Worm (Caenorhabditis elegans): ENCODE results near the gene sqv-7.
"Not testable (repeated sequence)": the region's sequence is repeated elsewhere in the genome, so short reads cannot be mapped to it uniquely, and the experiment has no call there.

Gene sqv-7

DNA sequence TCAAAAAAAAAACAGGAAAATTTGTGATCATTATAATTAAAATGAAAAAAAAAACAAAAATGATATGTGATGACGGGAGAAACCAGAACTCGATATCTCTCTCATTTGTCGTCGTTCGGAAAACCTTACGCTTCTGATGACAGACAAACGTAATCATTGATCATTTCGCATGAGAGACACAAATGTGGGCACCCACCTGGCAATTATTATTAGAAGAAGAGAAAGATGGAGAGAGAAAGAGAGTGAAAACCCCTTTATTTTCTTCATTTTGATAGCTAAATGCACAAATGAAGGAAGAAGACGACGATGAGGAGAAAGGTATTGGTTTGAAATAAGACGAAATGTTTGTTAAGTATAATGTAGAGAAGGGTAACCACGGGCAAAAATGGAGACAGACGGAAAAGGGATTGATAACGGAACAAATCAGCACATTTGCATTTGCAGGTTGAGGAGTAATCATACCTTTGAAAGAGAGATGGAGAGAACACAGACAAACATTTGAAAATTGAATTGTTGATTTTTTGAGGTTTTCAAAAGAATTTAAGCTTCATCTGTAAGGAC is 18.7 kb upstream of the sqv-7 start:
- TF ChIP-seq W03F9.2 (tag; optimal IDR thresholded peaks at IDR 0.05), result no peak
- no peak for TF ChIP-seq dao-5 (tag; optimal IDR thresholded peaks at IDR 0.05)
- TF ChIP-seq him-1 (tag; optimal IDR thresholded peaks at IDR 0.05), result no peak

DNA sequence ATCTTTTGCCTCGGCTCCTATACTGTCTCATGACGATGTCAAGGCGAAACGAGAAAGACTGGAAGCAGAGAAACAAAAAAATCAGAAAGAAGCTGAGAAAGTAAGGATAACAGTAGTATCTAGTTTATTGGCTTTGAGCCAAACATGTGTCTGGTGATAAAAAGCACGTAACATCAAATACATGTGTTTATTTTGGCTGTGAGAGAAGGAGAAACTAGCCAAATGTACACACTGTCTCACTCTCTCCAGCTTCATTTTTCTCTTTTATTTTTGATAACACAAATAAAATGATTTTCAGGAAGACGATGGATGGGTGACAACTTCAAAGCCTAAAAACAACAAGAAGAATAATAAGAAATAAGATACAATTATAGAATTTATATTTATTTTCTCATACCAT is 17.0 kb upstream of the sqv-7 start:
- TF ChIP-seq him-1 (tag; optimal IDR thresholded peaks at IDR 0.05) (no peak), W03F9.2 (tag; optimal IDR thresholded peaks at IDR 0.05) (no peak), dao-5 (tag; optimal IDR thresholded peaks at IDR 0.05) (no peak)

DNA sequence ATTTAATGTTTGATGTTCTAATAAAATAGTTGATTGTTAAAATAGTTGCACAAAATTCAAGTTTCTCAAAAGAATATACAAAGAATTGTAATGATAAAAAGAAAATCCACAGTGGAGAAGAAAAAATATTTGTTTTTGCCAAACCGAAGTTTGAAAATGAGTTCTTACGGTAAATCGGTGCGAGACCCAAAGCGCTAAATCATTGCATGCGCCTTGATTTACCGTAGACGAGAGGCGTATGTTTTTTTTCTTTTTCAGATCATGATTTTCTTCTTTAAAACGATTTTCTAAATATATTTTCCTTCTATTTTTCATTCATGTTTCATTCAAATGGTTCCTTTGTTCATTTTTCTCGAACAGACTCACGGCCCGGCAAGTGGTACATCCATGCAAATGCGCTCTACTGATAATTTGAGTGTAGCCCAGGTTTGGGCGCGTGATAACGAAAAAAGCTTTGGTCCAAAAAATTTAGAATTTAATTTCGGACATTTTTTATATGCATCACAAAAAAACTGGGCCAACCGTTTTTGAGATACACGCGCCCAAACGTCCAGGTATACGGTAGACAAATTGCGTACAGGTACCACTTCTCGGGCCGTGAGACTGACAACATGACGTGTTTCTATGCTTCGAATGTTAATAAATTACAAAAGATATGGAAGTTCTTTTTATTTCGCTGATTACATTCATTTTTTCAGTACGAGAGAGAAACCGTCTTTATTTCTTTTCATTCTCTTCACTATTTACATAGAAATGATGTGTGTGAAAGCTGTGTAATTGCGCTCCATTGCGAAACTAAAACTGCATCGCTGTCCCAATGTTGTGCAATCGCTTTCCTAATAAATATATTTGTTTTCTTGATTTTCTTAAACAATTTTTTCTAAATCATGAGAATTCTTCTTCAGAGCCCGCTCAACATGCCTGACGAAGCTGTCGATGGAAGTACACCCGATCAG is 12.7 kb upstream of the sqv-7 start, which contains the start of gene znf-598:
Gene znf-598 (plus strand): TSS at position 906 of the 956 bp plus-strand sequence.
- TF ChIP-seq him-1 (tag; optimal IDR thresholded peaks at IDR 0.05) (no peak), W03F9.2 (tag; optimal IDR thresholded peaks at IDR 0.05) (peak; percentile 28), dao-5 (tag; optimal IDR thresholded peaks at IDR 0.05) (no peak)

DNA sequence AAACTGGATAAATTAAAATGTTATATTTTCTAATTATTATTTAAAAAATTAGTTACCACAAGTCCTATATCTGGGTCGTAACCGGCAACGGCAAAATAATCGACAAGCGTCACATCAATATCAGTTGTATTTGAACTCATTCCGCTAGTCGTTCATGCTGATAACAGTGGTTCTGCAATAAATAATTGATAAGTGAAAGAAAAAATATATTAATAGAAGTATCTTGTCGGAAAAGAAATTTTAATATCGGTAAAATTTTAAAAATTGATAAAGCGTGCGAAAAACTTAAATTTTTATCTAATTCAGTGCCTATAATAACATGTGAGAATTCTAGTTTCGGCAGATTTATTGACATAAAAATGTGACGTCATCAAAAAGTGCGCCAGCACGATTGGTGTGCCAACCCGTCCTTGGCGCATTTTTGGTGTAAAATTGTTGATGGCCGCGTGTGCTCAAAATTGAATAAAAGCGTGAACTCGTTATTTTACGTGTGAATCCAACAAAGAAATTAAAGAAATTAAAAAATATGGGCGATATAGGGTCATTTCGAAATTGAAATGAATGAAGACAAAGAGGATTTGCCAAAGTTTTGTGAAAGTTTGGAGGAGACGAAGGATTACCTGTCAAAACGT is 10.0 kb upstream of the sqv-7 start, which contains the start of the genes lst-6 and lst-5:
Gene lst-6 (minus strand): TSS at position 140 of the 632 bp plus-strand sequence.
Gene lst-5 (plus strand): TSS at position 544 of the 632 bp plus-strand sequence.
- TF ChIP-seq dao-5 (tag; optimal IDR thresholded peaks at IDR 0.05), result no peak
- no peak for TF ChIP-seq W03F9.2 (tag; optimal IDR thresholded peaks at IDR 0.05)
- TF ChIP-seq him-1 (tag; optimal IDR thresholded peaks at IDR 0.05), result no peak

DNA sequence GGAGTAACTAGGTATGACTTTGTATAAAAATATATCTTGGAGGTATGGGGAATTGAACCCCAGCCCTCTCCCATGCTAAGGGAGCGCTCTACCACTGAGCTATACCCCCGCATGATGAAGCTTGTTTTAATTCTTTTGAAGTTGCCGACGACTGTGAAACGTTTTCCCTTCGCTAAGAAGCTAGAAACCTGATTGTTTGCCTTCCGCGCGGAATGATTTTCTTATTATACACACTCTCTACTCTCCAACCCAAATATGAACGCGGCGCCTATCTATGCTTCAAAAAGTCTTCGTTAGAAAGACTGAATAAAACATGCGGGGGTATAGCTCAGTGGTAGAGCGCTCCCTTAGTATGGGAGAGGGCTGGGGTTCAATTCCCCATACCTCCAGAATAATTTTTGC is 9.5 kb downstream of the sqv-7 start:
- TF ChIP-seq him-1 (tag; optimal IDR thresholded peaks at IDR 0.05) (no peak), W03F9.2 (tag; optimal IDR thresholded peaks at IDR 0.05) (no peak), dao-5 (tag; optimal IDR thresholded peaks at IDR 0.05) (no peak)

DNA sequence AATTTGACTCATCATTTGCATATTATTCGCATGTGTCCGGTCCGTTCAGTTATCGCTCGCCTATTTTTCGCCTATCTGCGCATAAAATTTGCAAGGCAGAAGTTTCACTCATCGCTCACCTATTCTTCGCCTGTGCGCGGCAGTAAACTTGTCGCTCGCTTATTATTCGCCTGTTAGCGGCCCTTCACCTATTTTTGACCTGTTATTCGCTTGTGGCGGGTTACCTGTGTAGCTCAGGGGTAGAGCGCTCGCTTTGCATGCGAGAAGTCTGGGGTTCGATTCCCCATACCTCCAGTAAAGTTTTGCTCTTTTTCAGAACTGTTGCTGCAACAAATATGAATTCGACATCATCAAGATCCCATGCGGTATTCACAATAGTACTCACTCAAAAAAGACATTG is 11.1 kb downstream of the sqv-7 start:
- peak; percentile 56 for TF ChIP-seq dao-5 (tag; optimal IDR thresholded peaks at IDR 0.05)

DNA sequence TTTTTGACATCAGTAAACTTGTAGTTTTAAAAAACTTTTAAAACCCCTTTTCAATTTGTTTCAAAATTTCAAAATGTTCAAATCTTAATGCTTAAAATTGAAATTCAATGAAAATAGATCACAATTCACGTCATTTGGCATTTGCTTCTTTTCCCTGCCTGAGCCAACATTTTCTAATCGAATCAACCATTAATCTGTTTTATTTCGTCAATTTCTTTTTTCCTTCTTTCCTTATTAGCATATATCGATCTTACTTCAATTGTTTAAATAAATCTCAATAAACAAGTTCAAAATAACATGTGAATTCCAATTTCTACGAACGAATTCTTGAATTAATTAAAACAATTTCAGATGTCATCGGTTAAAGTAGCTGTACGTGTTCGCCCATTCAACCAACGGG is 16.9 kb downstream of the sqv-7 start:
- TF ChIP-seq dao-5 (tag; optimal IDR thresholded peaks at IDR 0.05) (no peak), him-1 (tag; optimal IDR thresholded peaks at IDR 0.05) (no peak), W03F9.2 (tag; optimal IDR thresholded peaks at IDR 0.05) (no peak)

DNA sequence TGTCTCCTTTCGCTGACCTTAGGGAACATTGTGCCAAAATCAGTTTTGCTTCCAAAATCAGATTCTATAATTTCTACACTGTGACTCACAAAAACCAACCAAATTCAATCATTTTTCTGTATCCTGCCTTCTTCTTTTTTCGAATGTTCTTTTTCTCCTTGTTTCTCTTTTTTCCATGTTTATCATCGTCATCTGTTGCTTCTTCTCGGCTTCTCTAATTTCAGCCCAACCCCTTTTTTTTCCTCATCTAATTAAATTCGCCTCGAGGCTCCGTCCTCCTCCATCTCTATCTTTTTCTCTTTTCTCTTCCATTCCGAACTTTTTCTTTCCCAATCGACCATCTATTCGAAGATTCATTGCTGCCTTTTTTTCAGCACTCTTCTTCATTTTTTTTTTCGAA is 17.8 kb downstream of the sqv-7 start, which contains the start of gene unc-104:
Gene unc-104 (plus strand): TSS at position 311 of the 400 bp plus-strand sequence.
- TF ChIP-seq W03F9.2 (tag; optimal IDR thresholded peaks at IDR 0.05) (no peak), dao-5 (tag; optimal IDR thresholded peaks at IDR 0.05) (no peak), him-1 (tag; optimal IDR thresholded peaks at IDR 0.05) (no peak)

DNA sequence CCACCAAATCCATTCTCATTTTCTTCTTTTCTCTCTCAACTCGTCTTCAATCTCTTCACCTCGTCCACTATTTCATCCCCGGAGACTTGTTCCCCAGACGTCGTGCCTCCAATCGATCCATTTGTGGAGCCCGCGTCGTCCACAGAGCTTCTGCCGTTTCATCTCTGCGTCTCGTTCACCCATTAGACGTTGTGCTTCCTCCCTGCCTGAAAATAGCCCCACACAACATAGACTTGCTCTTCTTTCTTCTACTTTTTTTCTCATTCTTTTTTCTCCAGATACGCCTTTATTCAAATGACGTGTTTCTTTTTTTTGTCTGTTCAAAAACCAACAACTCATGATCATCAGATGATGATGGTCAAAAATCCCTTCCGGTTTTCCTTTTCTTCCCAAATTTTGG is 19.5 kb downstream of the sqv-7 start:
- TF ChIP-seq dao-5 (tag; optimal IDR thresholded peaks at IDR 0.05) (no peak), him-1 (tag; optimal IDR thresholded peaks at IDR 0.05) (peak; percentile 95)

DNA sequence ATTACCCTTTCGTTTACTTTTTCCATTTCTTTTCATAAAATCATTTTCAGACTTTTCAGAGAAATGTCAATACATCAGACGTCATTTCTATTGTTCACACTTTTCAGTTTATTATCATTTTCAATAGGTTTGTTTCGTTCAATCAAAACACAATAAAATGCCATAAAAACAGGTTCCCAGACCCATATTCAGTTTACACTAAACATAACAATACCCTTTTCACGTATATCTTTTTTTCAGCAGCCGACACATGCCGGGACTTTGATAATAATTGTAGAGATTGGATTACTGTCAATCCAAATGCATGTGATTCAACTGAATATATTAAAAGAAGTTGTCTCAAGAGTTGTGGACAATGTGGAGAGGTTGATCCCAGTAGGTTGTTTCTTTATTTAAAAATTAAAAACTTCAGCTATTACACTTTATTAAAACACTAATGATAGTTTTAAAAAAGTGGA is 22.6 kb downstream of the sqv-7 start, which contains the start of gene C15F1.1:
Gene C15F1.1 (plus strand): TSS at position 51 of the 458 bp plus-strand sequence.
- TF ChIP-seq him-1 (tag; optimal IDR thresholded peaks at IDR 0.05) (no peak), dao-5 (tag; optimal IDR thresholded peaks at IDR 0.05) (no peak), W03F9.2 (tag; optimal IDR thresholded peaks at IDR 0.05) (no peak)

DNA sequence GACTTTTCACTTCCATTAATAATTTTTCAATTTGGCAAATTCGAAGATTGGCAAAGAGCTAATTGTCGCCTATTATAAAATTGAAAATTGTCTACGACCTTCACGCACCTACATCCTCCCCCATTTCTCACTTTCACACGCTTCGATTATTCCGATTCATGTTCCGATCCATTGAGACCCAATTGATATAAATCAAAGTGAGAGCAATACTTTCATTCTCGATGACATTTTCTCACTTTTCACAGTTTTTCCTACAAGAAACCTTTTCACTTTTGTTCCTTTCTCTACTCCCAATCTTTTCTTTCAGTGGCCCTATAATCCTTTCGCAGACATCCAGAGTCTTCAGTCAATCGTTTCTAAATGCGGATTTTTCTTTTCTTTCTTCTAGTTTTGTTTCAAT is 32.8 kb downstream of the sqv-7 start, which contains the start of gene C15F1.2:
Gene C15F1.2 (plus strand): TSS at position 308 of the 400 bp plus-strand sequence.
- TF ChIP-seq dao-5 (tag; optimal IDR thresholded peaks at IDR 0.05), result no peak
- TF ChIP-seq W03F9.2 (tag; optimal IDR thresholded peaks at IDR 0.05), result no peak
- no peak for TF ChIP-seq him-1 (tag; optimal IDR thresholded peaks at IDR 0.05)

DNA sequence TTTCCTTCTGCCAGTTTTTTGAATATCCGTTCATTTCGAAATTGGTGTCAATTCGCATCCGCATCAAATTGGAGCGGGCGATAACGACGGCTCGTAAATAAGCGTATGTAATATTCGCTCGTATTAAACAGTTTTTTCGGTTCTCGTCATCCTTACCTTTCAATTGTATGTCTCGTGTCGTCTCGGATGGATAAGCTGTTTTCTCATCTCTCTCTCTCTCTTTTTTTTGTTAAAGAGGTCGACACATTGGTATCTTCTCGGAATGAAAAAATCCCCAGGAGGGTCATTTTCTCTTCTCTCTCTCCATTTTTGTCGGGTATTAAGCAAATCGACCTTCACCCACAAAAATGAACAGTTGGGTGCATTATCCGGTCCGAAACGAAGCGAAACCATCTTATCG is 33.6 kb downstream of the sqv-7 start:
- TF ChIP-seq dao-5 (tag; optimal IDR thresholded peaks at IDR 0.05) (no peak), W03F9.2 (tag; optimal IDR thresholded peaks at IDR 0.05) (no peak), him-1 (tag; optimal IDR thresholded peaks at IDR 0.05) (no peak)

DNA sequence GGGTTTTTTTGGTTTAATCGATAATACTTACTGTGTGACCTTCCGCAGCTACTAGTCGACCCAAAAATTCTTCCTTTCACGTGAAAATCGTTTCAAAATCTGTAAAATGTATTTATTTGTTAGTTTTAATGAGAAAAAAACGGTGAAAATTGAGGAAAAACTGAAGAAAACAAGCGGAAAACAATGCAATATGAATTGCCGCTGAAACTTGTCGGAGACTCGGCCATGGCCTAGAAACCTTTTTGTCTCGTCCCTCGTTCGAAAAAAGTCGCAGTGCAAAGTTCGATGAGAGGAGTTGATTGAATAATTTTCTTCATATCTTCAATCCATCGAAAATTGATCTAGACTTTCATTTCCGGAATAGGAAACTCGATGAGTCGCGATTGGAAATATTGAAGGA is 34.8 kb downstream of the sqv-7 start, which contains the start of gene C15F1.8:
Gene C15F1.8 (minus strand): TSS at position 101 of the 400 bp plus-strand sequence.
- not testable (repeated sequence) for TF ChIP-seq dao-5, him-1, W03F9.2 (tag; optimal IDR thresholded peaks at IDR 0.05)
